Worm (Caenorhabditis elegans): Measurements from ENCODE around the gene ncx-7.

- no peak for TF ChIP-seq ztf-4 (tag; optimal IDR thresholded peaks at IDR 0.05)
- TF ChIP-seq nhr-20 (tag; optimal IDR thresholded peaks at IDR 0.05), result no peak
- no peak for TF ChIP-seq skn-1 (tag; optimal IDR thresholded peaks at IDR 0.05)
- TF ChIP-seq ama-1 (optimal IDR thresholded peaks at IDR 0.05), result no peak
Observed at ce11 chrIII:9760184-9760583, 40.1 kb upstream of the ncx-7 start.
